Worm (Caenorhabditis elegans): ENCODE measurements around the gene M03E7.3.

DNA sequence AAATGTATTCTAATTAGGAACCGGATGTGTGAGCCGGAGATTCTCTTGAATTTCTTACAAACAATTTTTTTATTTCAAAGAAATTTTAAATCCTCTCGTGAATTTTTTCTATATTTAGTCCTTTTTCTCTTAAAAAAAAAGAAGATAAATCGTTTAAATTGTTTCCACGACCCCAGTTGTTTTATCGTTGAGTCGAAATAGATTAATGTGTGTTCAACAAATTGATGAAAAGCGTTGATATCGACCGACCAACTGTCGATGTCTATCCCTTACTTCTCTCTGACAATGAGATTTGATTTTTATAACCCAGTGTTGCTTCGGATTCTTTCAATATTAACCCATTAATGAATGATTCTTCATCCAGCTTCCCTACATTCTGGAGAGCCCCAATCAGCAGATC, 8.6 kb upstream of the M03E7.3 start, which contains the start of gene CD4.1:
- no peak for TF ChIP-seq peb-1 (tag; optimal IDR thresholded peaks at IDR 0.05)
- no peak for TF ChIP-seq gmeb-1 (tag; optimal IDR thresholded peaks at IDR 0.05)
- no peak for TF ChIP-seq ama-1 (optimal IDR thresholded peaks at IDR 0.05)
- TF ChIP-seq unc-39 (tag; optimal IDR thresholded peaks at IDR 0.05): no peak

All from whole organism, L2 larva.